Fruit fly (Drosophila melanogaster): ENCODE results near the gene nullo.

Gene nullo

DNA sequence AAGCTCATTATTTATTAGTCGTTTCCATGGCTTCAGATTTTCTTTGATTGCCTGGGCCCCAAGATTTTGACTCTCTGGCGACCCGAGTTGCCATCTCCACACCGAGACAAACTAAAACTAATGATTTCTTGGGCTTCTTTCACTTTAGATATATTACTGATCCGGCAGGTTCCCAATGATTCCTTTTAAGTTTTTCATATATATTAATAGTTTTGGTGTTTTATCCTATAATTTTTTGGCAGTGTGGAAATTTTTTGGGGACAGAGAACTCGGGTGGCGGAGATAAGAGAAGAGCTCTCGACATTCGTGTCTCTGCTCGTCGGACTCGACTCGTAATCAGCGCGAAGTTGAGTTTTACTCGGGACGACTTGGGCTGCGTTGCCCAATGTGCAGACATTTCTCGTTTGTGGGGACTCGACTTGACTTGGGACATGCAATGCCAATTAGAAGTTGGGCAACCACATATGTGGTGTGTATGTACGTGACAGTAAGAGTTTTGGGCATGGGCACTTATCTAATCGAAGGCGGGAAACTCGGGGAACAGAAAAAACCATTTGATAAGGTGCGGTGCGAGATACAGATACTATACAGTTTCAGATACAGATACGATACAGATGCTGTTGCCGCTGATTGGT is 48.0 kb upstream of the nullo start (continued):
- TF ChIP-seq ss (GFP tag; optimal IDR thresholded peaks at IDR 0.05) (peak in 1 of 2 experiments; percentile 19), dsx (GFP tag; optimal IDR thresholded peaks at IDR 0.05; ENCODE audit: poor library complexity, severe bottlenecking) (peak; percentile 21), Eip78C (GFP tag) (peak; percentile 74), CG8632 (GFP tag; optimal IDR thresholded peaks at IDR 0.05) (no peak), CG8319 (GFP tag; optimal IDR thresholded peaks at IDR 0.05) (no peak), Smox (GFP tag; optimal IDR thresholded peaks at IDR 0.05) (peak; percentile 20), pdm3 (GFP tag; optimal IDR thresholded peaks at IDR 0.05) (peak; percentile 42), CG3919 (GFP tag; optimal IDR thresholded peaks at IDR 0.05) (peak; percentile 11), fd85E (GFP tag; optimal IDR thresholded peaks at IDR 0.05) (no peak), net (GFP tag; optimal IDR thresholded peaks at IDR 0.05) (peak; percentile 18), Ets21C (GFP tag; optimal IDR thresholded peaks at IDR 0.05) (peak; percentile 7), Hr4 (GFP tag; optimal IDR thresholded peaks at IDR 0.05) (no peak), CG6276 (GFP tag; optimal IDR thresholded peaks at IDR 0.05) (peak; percentile 33), CG8119 (GFP tag; IDR thresholded peaks at IDR 0.05) (0 out of 3 replicates have a peak, but pooled peaks have one; percentile 35), CG34406 (GFP tag; optimal IDR thresholded peaks at IDR 0.05) (peak; percentile 32), spab (GFP tag; optimal IDR thresholded peaks at IDR 0.05) (peak; percentile 2), Sox102F (GFP tag; optimal IDR thresholded peaks at IDR 0.05) (peak; percentile 37), CG16779 (tag; optimal IDR thresholded peaks at IDR 0.05) (no peak)

DNA sequence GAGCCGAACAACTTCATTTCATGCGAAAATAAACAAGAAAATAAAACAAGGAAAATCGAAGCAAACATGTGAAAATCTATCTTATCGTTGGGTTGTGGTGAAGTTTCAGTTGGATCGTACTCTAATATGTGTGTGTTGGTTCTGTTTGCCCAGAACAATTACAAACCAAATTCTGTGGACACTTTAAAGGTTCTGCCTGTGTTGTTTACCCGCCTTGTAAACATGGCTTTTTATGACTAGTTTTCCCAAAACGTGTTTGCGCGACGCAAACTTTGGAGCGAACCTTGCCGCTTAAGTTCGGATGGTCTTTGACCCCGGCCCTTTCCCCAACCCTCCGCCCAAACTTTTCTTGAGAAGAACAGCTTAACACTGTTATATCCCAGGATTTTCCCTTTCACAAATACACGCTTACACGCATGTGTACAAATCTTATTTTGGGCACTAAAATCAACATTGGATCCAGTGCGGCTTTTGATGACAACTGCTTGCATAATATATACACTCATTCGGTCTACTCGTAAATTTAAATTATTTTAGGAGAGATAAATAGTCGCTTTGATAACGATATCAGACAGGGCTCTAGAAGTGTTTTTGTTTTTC is 45.1 kb upstream of the nullo start:
- TF ChIP-seq CG8119 (GFP tag; IDR thresholded peaks at IDR 0.05) = no peak
- TF ChIP-seq CG6163 (GFP tag; IDR thresholded peaks at IDR 0.05) = no peak
- TF ChIP-seq Eip78C (GFP tag) = peak; percentile 31
- no peak for TF ChIP-seq Lpt (GFP tag; optimal IDR thresholded peaks at IDR 0.05)
- TF ChIP-seq fkh (GFP tag; optimal IDR thresholded peaks at IDR 0.05) = peak; percentile 98
- no peak for TF ChIP-seq Hr4 (GFP tag; optimal IDR thresholded peaks at IDR 0.05)
- TF ChIP-seq CG31627 (GFP tag; optimal IDR thresholded peaks at IDR 0.05) = no peak
- peak; percentile 30 for TF ChIP-seq svp (GFP tag)
- peak; percentile 3 for TF ChIP-seq Met (GFP tag; optimal IDR thresholded peaks at IDR 0.05)
- no peak for TF ChIP-seq OdsH (GFP tag; optimal IDR thresholded peaks at IDR 0.05)

DNA sequence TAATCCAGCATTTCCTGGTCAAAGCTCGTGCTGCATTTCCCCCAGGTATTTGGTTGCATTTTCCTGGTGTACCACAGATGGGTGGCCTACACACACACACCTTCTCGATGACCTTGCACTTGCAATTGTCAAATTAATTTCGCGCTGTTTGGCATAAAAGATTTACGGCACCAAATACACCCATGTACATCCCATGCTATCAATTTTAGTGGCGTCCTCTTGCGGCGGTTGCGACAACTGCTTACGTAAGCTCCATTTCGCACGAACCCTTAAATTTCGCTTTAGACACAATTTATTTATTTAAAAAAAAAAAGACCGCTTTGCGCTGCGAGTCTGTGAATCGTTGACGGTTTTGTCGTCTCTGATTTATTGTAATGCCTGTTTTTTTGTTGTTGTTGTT is 43.8 kb upstream of the nullo start:
- TF ChIP-seq Blimp-1 (GFP tag; optimal IDR thresholded peaks at IDR 0.05) (no peak), CG6854 (GFP tag; optimal IDR thresholded peaks at IDR 0.05) (no peak), CG8632 (GFP tag; optimal IDR thresholded peaks at IDR 0.05) (no peak), Eip78C (GFP tag) (no peak), CG11762 (GFP tag; optimal IDR thresholded peaks at IDR 0.05; ENCODE audit: insufficient read depth) (no peak), CG7368 (GFP tag; optimal IDR thresholded peaks at IDR 0.05) (no peak)

DNA sequence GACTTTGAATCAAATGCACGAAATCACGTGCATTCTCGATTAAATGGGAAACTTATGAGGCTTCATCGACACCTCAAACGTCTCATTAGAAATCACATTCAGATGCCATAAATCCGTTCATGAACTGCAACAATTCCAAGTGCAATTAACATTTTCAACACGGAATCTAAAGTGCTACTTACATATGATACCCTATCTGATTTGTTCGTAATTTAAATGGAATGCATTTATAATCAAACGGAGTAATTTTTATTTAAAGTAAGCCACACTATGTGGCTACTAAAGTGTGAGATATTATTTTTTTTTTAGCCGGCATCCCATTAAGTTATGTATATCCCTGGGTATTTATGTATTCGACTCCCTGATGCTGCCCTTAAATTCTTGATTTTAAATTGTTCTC is 41.6 kb upstream of the nullo start:
- TF ChIP-seq spab (GFP tag; optimal IDR thresholded peaks at IDR 0.05) = no peak
- no peak for TF ChIP-seq Hr4 (GFP tag; optimal IDR thresholded peaks at IDR 0.05)
- TF ChIP-seq Ets21C (GFP tag; optimal IDR thresholded peaks at IDR 0.05) = no peak
- TF ChIP-seq OdsH (GFP tag; optimal IDR thresholded peaks at IDR 0.05) = peak; percentile 26
- TF ChIP-seq Sox14 (GFP tag; optimal IDR thresholded peaks at IDR 0.05) = no peak
- peak; percentile 24 for TF ChIP-seq CG10631 (GFP tag; optimal IDR thresholded peaks at IDR 0.05)
- peak; percentile 6 for TF ChIP-seq dsx (GFP tag; optimal IDR thresholded peaks at IDR 0.05; ENCODE audit: poor library complexity, severe bottlenecking)
- TF ChIP-seq CG6808 (GFP tag; optimal IDR thresholded peaks at IDR 0.05) = no peak
- no peak for TF ChIP-seq CG8119 (GFP tag; IDR thresholded peaks at IDR 0.05)
- TF ChIP-seq Ets96B (tag; optimal IDR thresholded peaks at IDR 0.05) = no peak
- TF ChIP-seq fkh (GFP tag; optimal IDR thresholded peaks at IDR 0.05) = no peak
- peak; percentile 30 for TF ChIP-seq achi (GFP tag; optimal IDR thresholded peaks at IDR 0.05)
- TF ChIP-seq CG6792 (GFP tag; optimal IDR thresholded peaks at IDR 0.05) = peak; percentile 1
- no peak for TF ChIP-seq CG8319 (GFP tag; optimal IDR thresholded peaks at IDR 0.05)
- TF ChIP-seq topi (GFP tag; optimal IDR thresholded peaks at IDR 0.05) = peak; percentile 37
- TF ChIP-seq CG1621 (tag; optimal IDR thresholded peaks at IDR 0.05) = no peak
- TF ChIP-seq CG15336 (GFP tag; IDR thresholded peaks at IDR 0.05) = no peak
- no peak for TF ChIP-seq Lpt (GFP tag; optimal IDR thresholded peaks at IDR 0.05)
- TF ChIP-seq Blimp-1 (GFP tag; optimal IDR thresholded peaks at IDR 0.05) = no peak
- TF ChIP-seq CG6276 (GFP tag; optimal IDR thresholded peaks at IDR 0.05) = no peak
- TF ChIP-seq Sox102F (GFP tag; optimal IDR thresholded peaks at IDR 0.05) = peak; percentile 30
- TF ChIP-seq CG4318 (GFP tag; optimal IDR thresholded peaks at IDR 0.05) = no peak
- TF ChIP-seq svp (GFP tag) = peak; percentile 26
- TF ChIP-seq CG3032 (tag; optimal IDR thresholded peaks at IDR 0.05) = peak; percentile 27
- TF ChIP-seq lz (GFP tag; optimal IDR thresholded peaks at IDR 0.05) = no peak
- peak; percentile 6 for TF ChIP-seq CG34406 (GFP tag; optimal IDR thresholded peaks at IDR 0.05)
- no peak for TF ChIP-seq Hr38 (GFP tag; optimal IDR thresholded peaks at IDR 0.05)
- TF ChIP-seq net (GFP tag; optimal IDR thresholded peaks at IDR 0.05) = peak; percentile 0
- TF ChIP-seq Hr39 (GFP tag; optimal IDR thresholded peaks at IDR 0.05) = peak; percentile 19
